Fruit fly (Drosophila melanogaster) whole organism: ENCODE measurements around the gene Jhbp12.

ENCODE experiments used
- pan ChIP-seq: fragments of >200 bp; optimal IDR thresholded peaks from 2 replicates; lab custom pipeline; 2017
- psq ChIP-seq: fragments of >200 bp; optimal IDR thresholded peaks from 2 replicates; lab custom pipeline; 2017
- usp ChIP-seq: fragments of >200 bp; optimal IDR thresholded peaks from 2 replicates; lab custom pipeline; 2017; ENCODE audit warnings: missing biosample characterization, missing genetic modification characterization, mixed read lengths

- TF ChIP-seq usp (GFP tag; lab: Kevin White, UChicago) (no peak), psq (lab: Kevin White, UChicago) (no peak), pan (lab: Kevin White, UChicago) (no peak)
Measured at dm6 chr3R:24496084-24496483, 28.5 kb upstream of the Jhbp12 start.
